Worm (Caenorhabditis elegans) whole organism, L4 larva: ENCODE results near the gene srx-93.

ENCODE experiments used
- F49E8.2 ChIP-seq: sonication (generic microtip); optimal IDR thresholded peaks from 2 replicates; lab custom pipeline; 2016; ENCODE audit warnings: missing compliant biosample characterization, mild to moderate bottlenecking, missing genetic modification characterization, borderline replicate concordance
- Y48G9A.11 ChIP-seq: fragments of 200-800 bp; sonication (Bioruptor generic); IDR thresholded peaks from 2 replicates; pipeline ENCODE4 v1.3.6; 2022; ENCODE audit warnings: missing genetic modification reagents, missing genetic modification characterization, missing compliant biosample characterization
- ZK337.2 ChIP-seq: fragments of 200-800 bp; sonication (Bioruptor generic); IDR thresholded peaks from 2 replicates; pipeline ENCODE4 v1.3.6; 2022; ENCODE audit warnings: missing genetic modification reagents, missing genetic modification characterization, missing compliant biosample characterization
- aha-1 ChIP-seq: fragments of 150-350 bp; peaks from one replicate; lab custom pipeline; 2014; ENCODE audit warnings: missing biosample characterization, missing genetic modification characterization
- arid-1 ChIP-seq: fragments of 200-800 bp; sonication (Bioruptor generic); conservative IDR thresholded peaks from 2 replicates; pipeline ENCODE4 v1.3.6; 2022; ENCODE audit warnings: missing genetic modification reagents, missing genetic modification characterization, missing compliant biosample characterization
- ceh-20 ChIP-seq: fragments of 200-800 bp; sonication (Bioruptor generic); IDR thresholded peaks from 2 replicates; pipeline ENCODE4 v1.3.6; 2022; ENCODE audit warnings: missing genetic modification reagents, missing genetic modification characterization, missing compliant biosample characterization
- ceh-62 ChIP-seq: sonication (generic microtip); optimal IDR thresholded peaks from 2 replicates; lab custom pipeline; 2017; ENCODE audit warnings: missing biosample characterization, missing genetic modification characterization
- ceh-82 ChIP-seq: sonication (generic microtip); optimal IDR thresholded peaks from 2 replicates; lab custom pipeline; 2017; ENCODE audit warnings: missing biosample characterization, missing genetic modification characterization
- daf-16 ChIP-seq, 3 experiments: sonication (generic microtip); optimal IDR thresholded peaks; 2 replicates each; lab custom pipeline; 2016 to 2017; ENCODE audit warnings: missing genetic modification characterization in 3 of 3, missing genetic modification reagents in 3 of 3, mild to moderate bottlenecking in 2 of 3, missing compliant biosample characterization in 2 of 3, missing biosample characterization in 1 of 3, moderate library complexity in 1 of 3
- dmd-6 ChIP-seq: fragments of 200-800 bp; sonication (Bioruptor generic); IDR thresholded peaks from 2 replicates; pipeline ENCODE4 v1.3.6; 2022; ENCODE audit warnings: missing genetic modification reagents, missing genetic modification characterization, missing compliant biosample characterization
- dmd-9 ChIP-seq: fragments of 200-800 bp; sonication (Bioruptor generic); IDR thresholded peaks from 2 replicates; pipeline ENCODE4 v1.3.6; 2022; ENCODE audit warnings: missing genetic modification reagents, missing genetic modification characterization, missing compliant biosample characterization
- dpl-1 ChIP-seq: fragments of 150-350 bp; optimal IDR thresholded peaks from 2 replicates; lab custom pipeline; 2014; ENCODE audit warnings: missing biosample characterization, missing genetic modification reagents, missing genetic modification characterization
- dve-1 ChIP-seq: sonication (generic microtip); optimal IDR thresholded peaks from 2 replicates; lab custom pipeline; 2017; ENCODE audit warnings: antibody characterized with exemption, mild to moderate bottlenecking, missing genetic modification characterization, missing compliant biosample characterization; ENCODE audit not compliant: insufficient read depth
- egl-27 ChIP-seq: sonication (generic microtip); optimal IDR thresholded peaks from 3 replicates; lab custom pipeline; 2017; ENCODE audit warnings: missing biosample characterization, missing genetic modification reagents, missing genetic modification characterization
- egl-43 ChIP-seq: fragments of 200-800 bp; sonication (Bioruptor generic); IDR thresholded peaks from 2 replicates; pipeline ENCODE4 v1.3.6; 2022; ENCODE audit warnings: missing genetic modification reagents, missing genetic modification characterization, missing compliant biosample characterization
- fos-1 ChIP-seq: fragments of 150-350 bp; optimal IDR thresholded peaks from 2 replicates; lab custom pipeline; 2014; ENCODE audit warnings: missing biosample characterization, missing genetic modification characterization
- hif-1 ChIP-seq, 2 experiments: sonication (generic microtip); optimal IDR thresholded peaks; 2 replicates each; lab custom pipeline; 2016 to 2017; ENCODE audit warnings: missing compliant biosample characterization in 2 of 2, missing genetic modification characterization in 2 of 2, missing genetic modification reagents in 2 of 2, missing genotype in 2 of 2, mild to moderate bottlenecking in 1 of 2
- hlh-11 ChIP-seq: fragments of 200-800 bp; sonication (Bioruptor generic); optimal IDR thresholded peaks from 2 replicates; lab custom pipeline; 2018; ENCODE audit warnings: mild to moderate bottlenecking, missing genetic modification characterization, missing compliant biosample characterization
- hlh-30 ChIP-seq: sonication (generic microtip); optimal IDR thresholded peaks from 2 replicates; lab custom pipeline; 2017; ENCODE audit warnings: antibody characterized with exemption, mild to moderate bottlenecking, missing genetic modification characterization, missing compliant biosample characterization; ENCODE audit not compliant: insufficient read depth
- hmg-1.1 ChIP-seq: fragments of 200-800 bp; sonication (Bioruptor generic); IDR thresholded peaks from 2 replicates; pipeline ENCODE4 v1.3.6; 2022; ENCODE audit warnings: missing genetic modification reagents, missing genetic modification characterization, missing compliant biosample characterization
- jun-1 ChIP-seq: fragments of 150-350 bp; optimal IDR thresholded peaks from 2 replicates; lab custom pipeline; 2014; ENCODE audit warnings: missing biosample characterization, missing genetic modification reagents, missing genetic modification characterization
- lin-13 ChIP-seq: fragments of 150-350 bp; optimal IDR thresholded peaks from 2 replicates; lab custom pipeline; 2014; ENCODE audit warnings: missing biosample characterization, missing genetic modification reagents, missing genetic modification characterization
- lin-38 ChIP-seq: fragments of 200-800 bp; sonication (Bioruptor generic); IDR thresholded peaks from 2 replicates; pipeline ENCODE4 v1.3.6; 2022; ENCODE audit warnings: missing genetic modification reagents, missing genetic modification characterization, missing compliant biosample characterization
- lir-3 ChIP-seq: sonication (generic microtip); optimal IDR thresholded peaks from 2 replicates; lab custom pipeline; 2016; ENCODE audit warnings: mild to moderate bottlenecking, missing genetic modification characterization, missing compliant biosample characterization
- lsy-2 ChIP-seq, 2 experiments: fragments of 150-350 bp in 1 of 2; sonication (generic microtip) in 1 of 2; optimal IDR thresholded peaks; 2 replicates each; lab custom pipeline; 2014 to 2017; ENCODE audit warnings: missing biosample characterization in 2 of 2, missing genetic modification characterization in 2 of 2
- madf-9 ChIP-seq: fragments of 200-800 bp; sonication (Bioruptor generic); conservative IDR thresholded peaks from 2 replicates; pipeline ENCODE4 v1.3.6; 2022; ENCODE audit warnings: missing genetic modification reagents, missing genetic modification characterization, missing compliant biosample characterization
- mdt-29 ChIP-seq: fragments of 200-800 bp; sonication (Bioruptor generic); IDR thresholded peaks from 2 replicates; pipeline ENCODE4 v1.3.6; 2022; ENCODE audit warnings: missing genetic modification reagents, missing genetic modification characterization, missing compliant biosample characterization
- mep-1 ChIP-seq: fragments of 150-350 bp; sonication (generic microtip); optimal IDR thresholded peaks from 3 replicates; lab custom pipeline; 2014; ENCODE audit warnings: missing biosample characterization, missing genetic modification characterization
- mes-2 ChIP-seq: sonication (generic microtip); optimal IDR thresholded peaks from 2 replicates; lab custom pipeline; 2016; ENCODE audit warnings: missing genotype, mild to moderate bottlenecking, missing genetic modification characterization, missing compliant biosample characterization; ENCODE audit not compliant: poor library complexity, severe bottlenecking
- mxl-2 ChIP-seq: fragments of 200-800 bp; sonication (Bioruptor generic); conservative IDR thresholded peaks from 2 replicates; pipeline ENCODE4 v1.3.6; 2022; ENCODE audit warnings: missing genetic modification reagents, missing genetic modification characterization, missing compliant biosample characterization
- mxl-3 ChIP-seq: fragments of 200-800 bp; sonication (Bioruptor generic); optimal IDR thresholded peaks from 2 replicates; lab custom pipeline; 2018; ENCODE audit warnings: mild to moderate bottlenecking, missing genetic modification characterization, missing compliant biosample characterization
- nhr-102 ChIP-seq: sonication (generic microtip); optimal IDR thresholded peaks from 2 replicates; lab custom pipeline; 2016; ENCODE audit warnings: mild to moderate bottlenecking, missing genetic modification characterization, moderate library complexity, missing compliant biosample characterization
- nhr-11 ChIP-seq: fragments of 150-350 bp; optimal IDR thresholded peaks from 2 replicates; lab custom pipeline; 2014; ENCODE audit warnings: missing biosample characterization, missing genetic modification characterization
- nhr-111 ChIP-seq: fragments of 200-800 bp; sonication (Bioruptor generic); optimal IDR thresholded peaks from 2 replicates; lab custom pipeline; 2018; ENCODE audit warnings: mild to moderate bottlenecking, missing genetic modification characterization, missing compliant biosample characterization
- nhr-237 ChIP-seq: sonication (generic microtip); optimal IDR thresholded peaks from 2 replicates; lab custom pipeline; 2017; ENCODE audit warnings: missing biosample characterization, missing genetic modification characterization
- nhr-25 ChIP-seq: sonication (generic microtip); optimal IDR thresholded peaks from 2 replicates; lab custom pipeline; 2017; ENCODE audit warnings: missing genetic modification characterization, mild to moderate bottlenecking, missing compliant biosample characterization, antibody characterized with exemption, moderate library complexity, borderline replicate concordance; ENCODE audit not compliant: insufficient read depth
- nhr-6 ChIP-seq: fragments of 150-350 bp; optimal IDR thresholded peaks from 2 replicates; lab custom pipeline; 2014; ENCODE audit warnings: missing biosample characterization, missing genetic modification characterization
- nhr-76 ChIP-seq: fragments of 150-350 bp; optimal IDR thresholded peaks from 2 replicates; lab custom pipeline; 2014; ENCODE audit warnings: missing biosample characterization, missing genetic modification characterization
- rbr-2 ChIP-seq: sonication (generic microtip); optimal IDR thresholded peaks from 2 replicates; lab custom pipeline; 2016; ENCODE audit warnings: missing genotype, missing genetic modification characterization, missing compliant biosample characterization
- sdz-12 ChIP-seq: fragments of 200-800 bp; sonication (Bioruptor generic); optimal IDR thresholded peaks from 2 replicates; lab custom pipeline; 2018; ENCODE audit warnings: mild to moderate bottlenecking, missing genetic modification characterization, missing compliant biosample characterization
- snpc-1.2 ChIP-seq: fragments of 200-800 bp; sonication (Bioruptor generic); IDR thresholded peaks from 2 replicates; pipeline ENCODE4 v1.3.6; 2022; ENCODE audit warnings: missing genetic modification reagents, missing genetic modification characterization, missing compliant biosample characterization
- spr-3 ChIP-seq: fragments of 200-800 bp; sonication (Bioruptor generic); optimal IDR thresholded peaks from 2 replicates; lab custom pipeline; 2018; ENCODE audit warnings: mild to moderate bottlenecking, missing genetic modification characterization, missing compliant biosample characterization
- unc-130 ChIP-seq: sonication (generic microtip); optimal IDR thresholded peaks from 2 replicates; lab custom pipeline; 2016; ENCODE audit warnings: missing genetic modification reagents, missing genetic modification characterization, missing compliant biosample characterization
- unc-62 ChIP-seq, 3 experiments: fragments of 150-350 bp in 1 of 3; sonication (generic microtip); optimal IDR thresholded peaks in 2 of 3; peaks in 1 of 3; 1 replicate in 1 of 3; 2 replicates in 2 of 3; lab custom pipeline; 2014 to 2017; ENCODE audit warnings: missing biosample characterization in 3 of 3, missing genetic modification characterization in 3 of 3, missing genetic modification reagents in 3 of 3, missing genotype in 1 of 3
- zip-2 ChIP-seq: fragments of 150-350 bp; optimal IDR thresholded peaks from 2 replicates; lab custom pipeline; 2014; ENCODE audit warnings: missing biosample characterization, missing genetic modification characterization
- ztf-7 ChIP-seq: fragments of 150-350 bp; optimal IDR thresholded peaks from 2 replicates; lab custom pipeline; 2014; ENCODE audit warnings: missing biosample characterization, missing genetic modification characterization

The srx-93 gene

ce11 chrV:3579795-3580194 is 40.7 kb downstream of the srx-93 start (continued):
- peak; percentile 82 for TF ChIP-seq lin-13 (GFP tag; lab: Kevin White, UChicago)
- TF ChIP-seq mes-2 (tag; lab: Kevin White, UChicago), result peak; percentile 39
- TF ChIP-seq dpl-1, result peak; percentile 66
- no peak for TF ChIP-seq spr-3
- TF ChIP-seq fos-1 (tag; lab: Kevin White, UChicago), result no peak
- no peak for TF ChIP-seq nhr-111 (GFP tag; lab: Kevin White, UChicago)
- no peak for TF ChIP-seq jun-1 (tag; lab: Kevin White, UChicago)
- no peak for TF ChIP-seq ZK337.2 (GFP tag; lab: Robert Waterston, UW)
- TF ChIP-seq nhr-6, result no peak
- TF ChIP-seq daf-16 (GFP tag; optimal IDR thresholded peaks at IDR 0.05; lab: Kevin White, UChicago), result peak in 1 of 2 experiments; percentile 34
- TF ChIP-seq daf-16 (tag; optimal IDR thresholded peaks at IDR 0.05; lab: Kevin White, UChicago), result peak; percentile 72
- no peak for TF ChIP-seq nhr-76
- no peak for TF ChIP-seq nhr-25 (tag; lab: Kevin White, UChicago)
- TF ChIP-seq nhr-237 (tag; lab: Kevin White, UChicago), result no peak
- TF ChIP-seq hmg-1.1 (GFP tag; lab: Robert Waterston, UW), result peak; percentile 23; the same call in 1 of the 2 replicates
- TF ChIP-seq lin-38 (GFP tag; lab: Robert Waterston, UW), result peak; percentile 24; the same call in 1 of the 2 replicates
- TF ChIP-seq sdz-12 (GFP tag; lab: Kevin White, UChicago), result no peak
- peak; percentile 15 for TF ChIP-seq rbr-2 (tag; lab: Kevin White, UChicago)
- no peak for TF ChIP-seq zip-2 (tag; lab: Kevin White, UChicago)
- peak in 1 of 2 experiments; percentile 66 for TF ChIP-seq lsy-2 (tag; optimal IDR thresholded peaks at IDR 0.05; lab: Kevin White, UChicago)
- no peak for TF ChIP-seq F49E8.2 (tag; lab: Kevin White, UChicago)
- TF ChIP-seq mep-1 (tag; lab: Kevin White, UChicago), result peak; percentile 61
- TF ChIP-seq nhr-102, result peak; percentile 21
- TF ChIP-seq dve-1, result peak; percentile 34
- TF ChIP-seq aha-1 (tag; lab: Kevin White, UChicago), result peak; percentile 85
- TF ChIP-seq dmd-6 (GFP tag; lab: Robert Waterston, UW), result peak; percentile 36; the same call in 1 of the 2 replicates
- no peak for TF ChIP-seq mdt-29 (GFP tag; lab: Robert Waterston, UW)
- no peak for TF ChIP-seq egl-43
- TF ChIP-seq ztf-7, result no peak
- no peak for TF ChIP-seq dmd-9 (GFP tag; lab: Robert Waterston, UW)
- TF ChIP-seq ceh-20 (GFP tag; lab: Robert Waterston, UW), result 0 out of 2 replicates have a peak, but pooled peaks have one; percentile 10
- peak; percentile 74 for TF ChIP-seq hlh-11
- TF ChIP-seq, all 104 proteins: peak for 25

ce11 chrV:3579248-3579647 is 41.3 kb downstream of the srx-93 start:
- TF ChIP-seq ceh-82 (no peak), aha-1 (tag; lab: Kevin White, UChicago) (peak; percentile 98), lir-3 (tag; lab: Kevin White, UChicago) (no peak), hmg-1.1 (GFP tag; lab: Robert Waterston, UW) (0 out of 2 replicates have a peak, but pooled peaks have one; percentile 16), unc-62 (GFP tag; optimal IDR thresholded peaks at IDR 0.05 in 1 of 2; lab: Kevin White, UChicago) (peak in 1 of 2 experiments; percentile 92), unc-62 (tag; optimal IDR thresholded peaks at IDR 0.05; lab: Kevin White, UChicago) (no peak), mxl-3 (peak; percentile 46), hif-1 (tag; optimal IDR thresholded peaks at IDR 0.05; lab: Kevin White, UChicago) (peak in 1 of 2 experiments; percentile 98)

DNA sequence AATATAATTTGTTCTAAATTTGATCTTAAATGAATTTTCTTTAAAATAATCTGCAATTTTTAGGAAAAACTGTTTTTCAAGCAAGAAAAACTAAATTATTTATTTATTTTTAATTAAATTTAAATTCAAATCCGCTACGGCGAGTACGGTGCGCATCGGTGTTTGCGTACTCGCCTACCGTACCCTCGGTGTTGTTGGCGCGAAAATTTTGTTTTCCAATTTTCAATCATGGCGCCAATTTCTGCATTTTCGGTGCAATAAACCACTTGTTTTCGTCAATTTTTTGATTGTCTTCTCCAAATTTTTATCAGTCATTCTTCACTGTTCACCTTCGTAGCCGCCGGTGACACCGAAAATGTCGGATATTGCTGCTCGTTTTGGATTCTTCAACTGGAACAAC is 41.7 kb downstream of the srx-93 start, which contains the start of gene pygl-1:
TSS of gene pygl-1 (plus strand) at position 211 of the 400 bp plus-strand sequence.
- TF ChIP-seq arid-1 (GFP tag; lab: Robert Waterston, UW) (no peak), unc-130 (GFP tag; lab: Kevin White, UChicago) (peak; percentile 88), nhr-11 (no peak), snpc-1.2 (GFP tag; lab: Robert Waterston, UW) (peak; percentile 27; the same call in 1 of the 2 replicates), lin-38 (GFP tag; lab: Robert Waterston, UW) (peak; percentile 69), F49E8.2 (tag; lab: Kevin White, UChicago) (peak; percentile 66), ceh-82 (no peak), mxl-2 (GFP tag; lab: Robert Waterston, UW) (no peak), Y48G9A.11 (peak; percentile 91), hlh-30 (tag; lab: Kevin White, UChicago) (no peak), daf-16 (GFP tag; optimal IDR thresholded peaks at IDR 0.05; lab: Kevin White, UChicago) (no peak), daf-16 (tag; optimal IDR thresholded peaks at IDR 0.05; lab: Kevin White, UChicago) (peak; percentile 28), ceh-62 (no peak), lsy-2 (tag; optimal IDR thresholded peaks at IDR 0.05; lab: Kevin White, UChicago) (peak in 1 of 2 experiments; percentile 72), madf-9 (GFP tag; lab: Robert Waterston, UW) (0 out of 2 replicates have a peak, but pooled peaks have one; percentile 10), egl-27 (tag; lab: Kevin White, UChicago) (no peak)
